Fruit fly (Drosophila melanogaster) whole organism, wandering third instar larva: ENCODE results near the gene CG10581.

Source experiments
- Sp1 ChIP-seq: fragments of 200-800 bp; sonication (Bioruptor generic); optimal IDR thresholded peaks from 3 replicates; lab custom pipeline; 2019; ENCODE audit warnings: missing biosample characterization, mild to moderate bottlenecking, missing genetic modification characterization, moderate library complexity
- br ChIP-seq: fragments of 200-800 bp; sonication (Bioruptor generic); optimal IDR thresholded peaks from 2 replicates; lab custom pipeline; 2016; ENCODE audit warnings: missing biosample characterization, missing genetic modification characterization
- brk ChIP-seq: fragments of 200-800 bp; sonication (Bioruptor generic); optimal IDR thresholded peaks from 2 replicates; lab custom pipeline; 2016; ENCODE audit warnings: missing biosample characterization, mild to moderate bottlenecking, missing genetic modification characterization
- fru ChIP-seq: fragments of 200-800 bp; sonication (Bioruptor generic); optimal IDR thresholded peaks from 3 replicates; lab custom pipeline; 2016; ENCODE audit warnings: missing biosample characterization, mild to moderate bottlenecking, missing genetic modification characterization
- psq ChIP-seq: fragments of 200-800 bp; sonication (Bioruptor generic); optimal IDR thresholded peaks from 3 replicates; lab custom pipeline; 2017; ENCODE audit warnings: missing biosample characterization, mild to moderate bottlenecking, missing genetic modification characterization, moderate library complexity

Gene CG10581

dm6 chr3L:20984414-20985208 lies 49.4 kb downstream of the CG10581 start:
- TF ChIP-seq brk (GFP tag; lab: Kevin White, UChicago) (peak; percentile 13), br (peak; percentile 27), psq (GFP tag; lab: Kevin White, UChicago) (peak; percentile 30), fru (GFP tag; lab: Kevin White, UChicago) (no peak), Sp1 (GFP tag; lab: Kevin White, UChicago) (no peak)
